Worm (Caenorhabditis elegans) whole organism, L4 larva: ENCODE results near the gene warf-1.

Experiments
- F26F4.8 ChIP-seq: fragments of 200-800 bp; sonication (Bioruptor generic); conservative IDR thresholded peaks from 2 replicates; pipeline ENCODE4 v1.3.6; 2022; ENCODE audit warnings: missing genetic modification characterization, missing compliant biosample characterization
- ceh-20 ChIP-seq: fragments of 200-800 bp; sonication (Bioruptor generic); IDR thresholded peaks from 2 replicates; pipeline ENCODE4 v1.3.6; 2022; ENCODE audit warnings: missing genetic modification reagents, missing genetic modification characterization, missing compliant biosample characterization
- dpl-1 ChIP-seq: fragments of 150-350 bp; optimal IDR thresholded peaks from 2 replicates; lab custom pipeline; 2014; ENCODE audit warnings: missing biosample characterization, missing genetic modification reagents, missing genetic modification characterization
- lin-39 ChIP-seq: fragments of 150-350 bp; optimal IDR thresholded peaks from 2 replicates; lab custom pipeline; 2014; ENCODE audit warnings: missing biosample characterization, missing genetic modification reagents, missing genetic modification characterization
- mep-1 ChIP-seq: fragments of 150-350 bp; sonication (generic microtip); optimal IDR thresholded peaks from 3 replicates; lab custom pipeline; 2014; ENCODE audit warnings: missing biosample characterization, missing genetic modification characterization
- nhr-41 ChIP-seq: fragments of 200-800 bp; sonication (Bioruptor generic); IDR thresholded peaks from 2 replicates; pipeline ENCODE4 v1.3.6; 2022; ENCODE audit warnings: missing genetic modification reagents, missing genetic modification characterization, missing compliant biosample characterization
- pha-4 ChIP-seq, 2 experiments: fragments of 150-350 bp in 1 of 2; fragments of 200-800 bp in 1 of 2; sonication (Bioruptor generic) in 1 of 2; IDR thresholded peaks in 1 of 2; optimal IDR thresholded peaks in 1 of 2; 2 replicates each; pipeline versions ENCODE4 v1.3.6 to Lab custom; 2014 to 2022; ENCODE audit warnings: missing genetic modification characterization in 2 of 2, missing genetic modification reagents in 2 of 2, missing biosample characterization in 1 of 2, missing compliant biosample characterization in 1 of 2
- unc-39 ChIP-seq: sonication (generic microtip); optimal IDR thresholded peaks from 2 replicates; lab custom pipeline; 2017; ENCODE audit warnings: missing biosample characterization, missing genetic modification characterization
- unc-62 ChIP-seq, 3 experiments: fragments of 150-350 bp in 1 of 3; sonication (generic microtip); optimal IDR thresholded peaks in 2 of 3; peaks in 1 of 3; 1 replicate in 1 of 3; 2 replicates in 2 of 3; lab custom pipeline; 2014 to 2017; ENCODE audit warnings: missing biosample characterization in 3 of 3, missing genetic modification characterization in 3 of 3, missing genetic modification reagents in 3 of 3, missing genotype in 1 of 3

DNA sequence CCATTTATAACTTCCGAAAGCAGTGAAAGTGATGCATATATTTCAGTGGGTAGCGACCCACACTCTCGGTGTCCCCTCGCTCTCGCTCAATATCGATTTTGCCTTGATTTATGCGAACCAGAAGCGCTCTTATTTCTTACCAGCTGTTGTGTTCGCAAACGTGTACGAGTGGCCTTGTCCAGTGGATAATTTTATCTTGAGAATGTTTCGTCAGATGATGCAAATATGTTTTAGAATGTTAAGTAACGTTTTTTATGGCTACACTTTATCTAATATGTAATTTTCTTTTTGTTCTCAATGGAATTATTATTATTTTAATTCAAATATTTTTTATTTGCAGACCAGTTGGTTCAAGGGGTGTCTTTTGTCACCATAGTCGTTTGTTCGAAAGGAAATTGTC, 1.6 kb upstream of the warf-1 start, which contains the start of gene plp-1:
- TF ChIP-seq nhr-41 (no peak), mep-1 (tag; lab: Kevin White, UChicago) (no peak), unc-39 (tag; lab: Kevin White, UChicago) (no peak), F26F4.8 (GFP tag; lab: Robert Waterston, UW) (no peak), unc-62 (GFP tag; optimal IDR thresholded peaks at IDR 0.05 in 1 of 2; lab: Kevin White, UChicago) (no peak), unc-62 (tag; optimal IDR thresholded peaks at IDR 0.05; lab: Kevin White, UChicago) (no peak), ceh-20 (no peak), pha-4 (GFP tag; IDR thresholded peaks at IDR 0.05; lab: Robert Waterston, UW) (no peak), pha-4 (tag; optimal IDR thresholded peaks at IDR 0.05; lab: Kevin White, UChicago) (no peak), dpl-1 (no peak), lin-39 (tag; lab: Kevin White, UChicago) (no peak)
